Fruit fly (Drosophila melanogaster): ENCODE results near the gene Cyp4d21.

The Cyp4d21 gene

dm6 chr2L:7605300-7605699 is at the start of gene Cyp4d21:
Cyp4d21 (plus strand) TSS chr2L:7605600.
- no peak for TF ChIP-seq noc (tag; optimal IDR thresholded peaks at IDR 0.05)

DNA sequence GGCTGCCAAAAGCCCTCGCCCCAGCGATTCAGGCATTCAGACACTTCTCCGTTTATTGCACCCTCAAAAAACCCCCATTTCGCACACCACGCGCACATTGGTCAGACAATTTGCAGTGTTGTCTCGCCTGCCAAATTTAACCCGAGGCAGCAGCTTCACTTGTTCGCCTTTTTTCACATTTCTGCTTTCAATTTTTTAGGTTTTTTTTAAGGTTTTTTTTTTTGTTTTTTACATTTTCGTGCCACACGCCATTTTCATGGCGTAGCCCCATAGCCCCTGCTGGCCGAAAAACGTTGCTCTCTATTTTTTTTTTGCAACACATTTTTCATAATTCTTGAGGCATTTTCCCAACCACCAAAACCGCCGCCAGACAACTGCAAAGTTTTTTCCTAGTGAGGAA is 45.9 kb upstream of the Cyp4d21 start:
- TF ChIP-seq noc (tag; optimal IDR thresholded peaks at IDR 0.05) = no peak

DNA sequence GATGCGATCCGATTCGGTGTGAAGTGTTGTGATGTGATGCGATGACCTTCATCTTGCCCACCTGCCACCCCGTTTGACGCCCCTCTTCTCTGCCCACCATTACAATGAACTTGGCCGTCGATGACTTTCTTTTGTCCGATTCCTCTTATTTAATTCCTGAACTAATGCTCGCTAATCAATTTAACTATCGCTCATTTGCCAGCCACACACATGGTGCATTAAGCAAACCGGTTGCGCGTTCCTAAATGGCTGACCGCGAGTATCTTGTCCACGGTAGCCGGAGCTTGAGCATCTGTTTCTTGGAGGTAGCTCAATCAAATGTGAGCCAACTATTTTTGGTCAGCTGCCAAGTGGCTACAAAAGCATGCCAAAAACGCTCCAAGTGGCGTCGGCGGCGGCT is 42.9 kb upstream of the Cyp4d21 start:
- TF ChIP-seq noc (tag; optimal IDR thresholded peaks at IDR 0.05) = no peak

dm6 chr2L:7564856-7565255 is 40.5 kb upstream of the Cyp4d21 start:
- TF ChIP-seq noc (tag; optimal IDR thresholded peaks at IDR 0.05) = no peak

- TF ChIP-seq noc (tag; optimal IDR thresholded peaks at IDR 0.05) = no peak
Measured at dm6 chr2L:7566627-7567026, 38.8 kb upstream of the Cyp4d21 start.

DNA sequence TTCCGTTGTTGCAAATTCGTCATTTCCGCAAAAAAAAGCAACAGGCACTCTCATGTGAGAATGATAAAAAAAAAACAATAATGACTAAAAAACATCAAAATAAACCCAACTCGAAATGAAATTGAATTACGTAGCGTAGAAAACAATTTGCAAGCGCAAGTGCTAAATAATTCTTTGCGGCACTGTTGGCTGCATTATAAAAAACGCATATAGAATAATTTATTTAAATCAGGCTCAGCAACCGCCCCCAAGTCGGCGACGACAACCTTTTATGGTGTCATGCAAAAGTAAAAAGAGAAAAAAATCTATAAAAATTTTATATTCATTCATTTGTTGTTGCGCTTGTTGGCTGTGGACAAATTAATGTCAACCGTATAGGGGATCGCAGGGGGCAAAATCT is 34.9 kb upstream of the Cyp4d21 start:
- no peak for TF ChIP-seq noc (tag; optimal IDR thresholded peaks at IDR 0.05)

DNA sequence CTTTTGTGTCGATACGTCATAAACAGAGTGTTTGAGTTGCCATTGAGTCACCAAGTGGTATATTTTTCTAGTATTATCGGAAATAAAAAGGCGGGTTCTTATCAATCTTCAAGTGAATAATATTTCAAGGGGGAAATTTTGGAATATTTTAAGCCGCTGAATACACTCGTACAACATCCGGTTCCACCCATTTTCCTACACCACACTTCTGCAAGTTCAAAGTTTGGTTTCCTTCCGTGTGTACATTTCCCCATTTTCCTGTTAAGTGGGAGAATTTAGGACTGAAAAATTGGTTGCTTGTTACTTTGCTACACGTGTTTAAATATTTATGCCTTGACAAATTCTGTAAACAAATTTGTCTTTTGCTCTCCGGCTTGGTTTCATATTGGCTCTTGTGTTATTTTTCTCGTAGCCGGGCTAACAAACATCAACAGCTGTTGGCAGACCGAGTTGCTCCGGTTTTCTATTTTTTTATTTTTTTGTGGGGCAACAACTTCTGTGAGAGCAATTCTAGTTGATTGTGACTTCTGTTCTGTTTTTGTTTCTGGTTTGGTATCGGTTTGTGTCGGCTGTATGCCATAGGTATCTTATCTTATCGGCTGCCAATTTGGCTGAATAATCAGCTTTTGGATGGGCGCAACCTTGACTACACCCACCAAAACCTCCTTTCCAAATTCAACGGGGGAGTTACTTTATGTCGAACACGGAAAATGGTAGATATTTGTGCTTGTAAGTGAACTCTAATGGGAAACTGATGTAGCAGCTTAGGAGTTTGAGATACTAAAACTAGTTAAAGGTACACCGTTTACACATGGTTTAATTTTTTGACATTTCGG is 33.5 kb upstream of the Cyp4d21 start:
- TF ChIP-seq noc (tag; optimal IDR thresholded peaks at IDR 0.05) = no peak

DNA sequence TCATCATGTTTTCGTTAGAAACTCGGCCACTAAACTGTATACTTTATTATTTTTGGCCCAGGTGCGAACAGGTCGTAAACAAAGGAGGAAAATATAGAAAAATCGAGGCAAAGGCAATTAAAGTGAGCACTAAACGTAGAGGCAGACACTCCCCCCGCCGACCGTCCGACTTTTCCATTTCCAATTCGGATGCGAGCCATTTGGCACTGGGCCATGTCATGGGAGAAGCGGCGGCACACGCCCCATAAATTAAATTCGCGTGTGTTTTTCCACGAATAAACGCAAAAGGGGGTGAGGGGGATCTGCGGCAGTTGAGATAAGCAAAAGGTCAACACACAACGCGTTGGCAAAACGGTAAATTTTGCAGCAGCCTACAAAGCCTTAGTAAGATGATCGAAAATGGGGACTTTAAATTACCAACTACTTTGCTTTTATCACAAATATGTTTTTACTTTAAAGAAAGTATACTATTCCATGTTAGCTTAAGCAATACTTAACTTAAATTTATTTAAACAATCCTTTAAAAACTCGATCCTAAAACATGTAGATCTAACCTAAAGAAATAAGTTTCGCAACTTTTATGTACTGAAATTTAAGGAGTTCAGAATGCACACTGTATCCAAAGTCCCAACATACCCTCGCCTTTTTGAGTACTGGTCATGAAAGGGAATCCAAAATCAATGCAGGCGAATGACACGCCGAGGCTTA is 32.4 kb upstream of the Cyp4d21 start:
- no peak for TF ChIP-seq noc (tag; optimal IDR thresholded peaks at IDR 0.05)

dm6 chr2L:7573547-7573870 is 31.9 kb upstream of the Cyp4d21 start:
- TF ChIP-seq noc (tag; optimal IDR thresholded peaks at IDR 0.05) = no peak

DNA sequence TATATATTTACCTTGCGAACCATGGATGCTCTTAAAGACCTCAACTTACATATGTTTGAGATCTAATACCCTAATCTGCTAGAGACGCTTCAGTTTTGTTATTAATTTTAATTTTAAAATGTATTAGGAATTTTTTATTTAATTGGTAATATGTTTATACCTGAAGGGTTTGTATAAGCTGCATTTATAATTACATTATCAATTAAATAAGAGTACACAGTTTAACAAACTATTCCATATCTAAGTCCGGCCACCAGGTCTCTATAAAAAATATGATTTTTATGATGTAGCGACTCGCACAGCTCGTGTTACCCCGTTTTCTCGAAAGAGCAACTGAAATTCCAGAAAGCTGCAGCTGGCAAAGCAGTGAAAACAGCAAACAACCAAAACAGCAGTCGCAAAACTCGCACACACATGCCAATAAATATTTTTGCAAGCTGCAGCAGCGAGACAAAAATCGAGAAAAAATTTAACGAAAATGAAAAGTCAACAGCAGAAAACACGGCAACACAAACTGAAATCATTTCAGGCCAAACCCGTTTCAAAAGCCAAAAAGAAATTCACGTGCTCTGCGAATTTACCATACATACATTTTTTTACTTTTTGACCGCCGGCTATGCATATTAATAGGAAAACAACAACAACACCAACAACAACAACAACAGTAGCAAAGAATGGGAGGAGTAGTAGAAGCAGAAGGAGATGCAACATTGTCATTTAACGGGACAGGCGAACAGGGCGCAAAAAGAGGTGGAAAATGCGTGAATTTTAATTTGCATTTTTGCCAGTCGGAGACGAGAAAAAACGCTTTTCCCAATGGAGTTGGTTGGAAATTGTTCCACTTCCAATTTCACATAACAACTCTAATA is 30.9 kb upstream of the Cyp4d21 start:
- no peak for TF ChIP-seq noc (tag; optimal IDR thresholded peaks at IDR 0.05)

dm6 chr2L:7576462-7577360 is 28.7 kb upstream of the Cyp4d21 start:
- no peak for TF ChIP-seq noc (tag; optimal IDR thresholded peaks at IDR 0.05)

DNA sequence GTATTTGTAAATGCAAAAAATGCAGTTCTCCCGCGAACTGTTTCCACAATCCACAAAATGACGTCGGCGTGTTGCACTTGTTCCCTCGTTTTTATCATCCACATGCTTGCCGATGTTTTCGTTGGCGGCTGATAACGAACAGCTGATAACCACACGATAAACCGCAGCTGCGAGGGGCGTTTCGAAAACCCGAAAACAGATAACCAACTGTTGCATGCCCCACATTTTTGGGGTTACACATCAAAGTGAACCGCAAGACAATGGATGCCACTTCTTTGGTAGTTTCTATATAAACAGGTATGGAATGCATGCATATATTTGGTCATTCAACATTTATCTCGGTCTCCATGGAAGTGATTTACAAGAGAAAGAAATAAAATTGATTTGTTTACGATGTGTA is 27.8 kb upstream of the Cyp4d21 start:
- no peak for TF ChIP-seq noc (tag; optimal IDR thresholded peaks at IDR 0.05)

DNA sequence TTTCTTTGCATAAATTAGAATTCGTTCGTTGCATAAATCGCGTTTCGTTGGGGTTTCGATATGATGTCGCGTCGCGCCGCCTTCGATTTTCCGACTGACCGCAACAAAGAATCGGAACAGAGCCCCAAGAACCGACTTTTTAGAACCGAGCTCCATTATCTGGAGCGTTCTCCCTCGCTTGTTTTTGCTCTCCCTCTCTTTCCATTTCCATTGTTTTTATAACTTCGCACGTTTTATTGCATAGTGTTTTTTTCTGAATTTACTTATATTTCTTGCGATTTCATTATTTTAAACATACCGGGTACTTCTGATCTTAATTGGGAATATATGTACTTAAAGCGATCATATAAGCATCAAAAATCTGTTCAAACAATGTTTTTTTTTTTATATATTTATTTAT is 26.5 kb upstream of the Cyp4d21 start, which contains the start of gene RapGAP1:
RapGAP1 (minus strand) TSS at position 101 of the 400 bp plus-strand sequence.
- TF ChIP-seq noc (tag; optimal IDR thresholded peaks at IDR 0.05) = no peak

DNA sequence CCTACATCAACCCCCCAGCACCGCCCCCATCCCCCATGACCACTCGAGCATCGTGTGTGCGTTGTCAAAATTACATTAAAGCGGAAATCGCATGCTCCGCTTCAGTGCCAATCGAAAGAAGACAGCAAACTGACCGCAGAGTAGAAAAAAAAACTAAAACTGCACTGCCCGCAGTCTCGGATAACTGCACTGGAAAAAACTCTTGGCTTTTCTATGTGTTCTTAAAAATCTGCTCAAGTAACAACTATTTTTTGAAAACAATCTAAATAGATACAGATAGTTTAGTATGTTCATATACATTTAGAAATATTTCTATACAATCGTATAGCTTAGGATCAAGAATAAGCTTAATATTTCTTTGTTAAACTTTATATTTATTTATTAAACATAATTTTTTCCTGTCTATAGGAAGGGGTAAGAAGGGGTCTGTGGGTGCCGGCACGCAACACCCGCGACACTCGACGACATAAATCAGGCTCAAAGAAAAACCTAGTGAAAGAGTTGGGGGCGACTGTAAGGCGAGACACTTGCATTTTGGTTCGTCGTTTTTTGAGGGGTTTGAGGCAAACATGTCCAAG is 24.6 kb upstream of the Cyp4d21 start:
- no peak for TF ChIP-seq noc (tag; optimal IDR thresholded peaks at IDR 0.05)

DNA sequence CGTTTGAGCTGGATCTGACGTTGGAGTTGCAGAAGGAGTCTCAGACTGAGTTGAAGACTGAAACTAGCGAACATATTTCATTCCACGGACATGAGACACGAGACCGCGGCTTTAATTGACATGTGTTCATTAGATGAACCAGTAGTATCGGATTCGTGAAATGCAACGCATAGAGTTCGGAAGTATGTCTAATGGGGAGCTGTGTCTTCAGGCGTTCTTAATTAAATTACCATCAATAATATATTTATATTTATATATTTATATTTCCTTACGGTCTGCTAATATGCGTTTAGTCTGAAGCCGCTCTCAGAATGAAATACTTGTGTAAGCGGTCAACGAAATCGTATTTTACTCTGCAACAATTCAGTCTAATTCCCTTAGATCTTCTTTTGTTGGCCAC is 23.8 kb upstream of the Cyp4d21 start, which contains the start of gene Spn28B:
Spn28B (plus strand) TSS at position 301 of the 400 bp plus-strand sequence.
- TF ChIP-seq noc (tag; optimal IDR thresholded peaks at IDR 0.05) = no peak

Data from whole organism, larva.